Worm (Caenorhabditis elegans): ENCODE data around the gene C45B11.9.

Gene C45B11.9

DNA sequence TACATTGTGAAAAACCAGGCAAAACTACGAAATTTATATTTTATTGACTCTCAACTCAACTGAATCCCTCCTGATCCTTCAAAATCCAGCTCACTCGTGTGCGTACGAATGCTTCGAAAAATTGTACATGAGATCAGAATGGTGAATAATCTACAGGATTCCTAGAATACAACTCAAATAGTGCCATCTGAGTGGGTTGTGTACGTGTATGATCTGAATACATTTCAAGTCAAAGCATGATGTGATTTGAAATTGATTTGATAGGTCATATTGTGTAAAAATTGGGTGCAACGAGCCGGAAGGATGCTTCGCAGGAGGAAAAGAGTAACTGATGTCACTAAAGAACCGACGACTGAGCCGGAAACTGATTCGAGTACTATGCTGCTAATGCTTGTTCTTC is 29.4 kb upstream of the C45B11.9 start:
- TF ChIP-seq isw-1 (GFP tag; IDR thresholded peaks at IDR 0.05) (no peak), tbx-2 (tag; optimal IDR thresholded peaks at IDR 0.05) (no peak), aha-1 (tag; optimal IDR thresholded peaks at IDR 0.05) (no peak), elt-2 (tag; optimal IDR thresholded peaks at IDR 0.05) (no peak), C34B4.2 (tag; optimal IDR thresholded peaks at IDR 0.05) (no peak), lin-35 (GFP tag; optimal IDR thresholded peaks at IDR 0.05) (no peak), hpl-2 (GFP tag; optimal IDR thresholded peaks at IDR 0.05) (no peak), nhr-76 (tag; optimal IDR thresholded peaks at IDR 0.05) (no peak), ztf-11 (tag; optimal IDR thresholded peaks at IDR 0.05) (no peak), nhr-19 (GFP tag; conservative IDR thresholded peaks at IDR 0.05) (no peak), nhr-28 (tag; optimal IDR thresholded peaks at IDR 0.05) (no peak), tlp-1 (tag; optimal IDR thresholded peaks at IDR 0.05) (no peak), sox-4 (tag; optimal IDR thresholded peaks at IDR 0.05) (peak; percentile 54), unc-62 (GFP tag; optimal IDR thresholded peaks at IDR 0.05) (no peak), egl-13 (tag; optimal IDR thresholded peaks at IDR 0.05) (peak; percentile 23), pag-3 (tag; optimal IDR thresholded peaks at IDR 0.05; ENCODE audit: borderline replicate concordance, insufficient read depth) (no peak), ceh-8 (GFP tag; optimal IDR thresholded peaks at IDR 0.05) (no peak), nhr-47 (tag; optimal IDR thresholded peaks at IDR 0.05) (peak; percentile 39), zip-4 (GFP tag; optimal IDR thresholded peaks at IDR 0.05) (no peak), ceh-82 (tag; optimal IDR thresholded peaks at IDR 0.05) (no peak), nhr-11 (tag; optimal IDR thresholded peaks at IDR 0.05) (no peak), swsn-7 (tag; optimal IDR thresholded peaks at IDR 0.05) (no peak), dsc-1 (tag; optimal IDR thresholded peaks at IDR 0.05) (no peak), mab-9 (GFP tag; IDR thresholded peaks at IDR 0.05) (no peak), rnt-1 (tag; optimal IDR thresholded peaks at IDR 0.05) (no peak), efl-3 (GFP tag; optimal IDR thresholded peaks at IDR 0.05) (no peak), lsy-2 (tag; optimal IDR thresholded peaks at IDR 0.05) (no peak), unc-86 (tag; optimal IDR thresholded peaks at IDR 0.05) (no peak), nhr-71 (tag; optimal IDR thresholded peaks at IDR 0.05) (peak; percentile 32), pqm-1 (tag; optimal IDR thresholded peaks at IDR 0.05) (no peak), nhr-85 (tag) (no peak), ets-5 (GFP tag; IDR thresholded peaks at IDR 0.05) (no peak), ceh-63 (GFP tag; optimal IDR thresholded peaks at IDR 0.05) (no peak), lin-14 (GFP tag; optimal IDR thresholded peaks at IDR 0.05) (peak; percentile 4), ceh-88 (GFP tag; IDR thresholded peaks at IDR 0.05) (no peak), fkh-8 (tag; optimal IDR thresholded peaks at IDR 0.05) (peak; percentile 78), pax-3 (tag; optimal IDR thresholded peaks at IDR 0.05) (no peak), hlh-17 (GFP tag; optimal IDR thresholded peaks at IDR 0.05; ENCODE audit: borderline replicate concordance) (no peak), nhr-77 (tag; optimal IDR thresholded peaks at IDR 0.05) (no peak), nhr-20 (tag; optimal IDR thresholded peaks at IDR 0.05) (no peak), vab-15 (tag; optimal IDR thresholded peaks at IDR 0.05) (no peak), snu-23 (GFP tag; optimal IDR thresholded peaks at IDR 0.05) (no peak), ces-1 (GFP tag; optimal IDR thresholded peaks at IDR 0.05) (no peak), fos-1 (tag; optimal IDR thresholded peaks at IDR 0.05) (no peak), irx-1 (tag; optimal IDR thresholded peaks at IDR 0.05) (no peak), fkh-10 (GFP tag; optimal IDR thresholded peaks at IDR 0.05) (no peak), lir-3 (tag; optimal IDR thresholded peaks at IDR 0.05; ENCODE audit: poor library complexity) (no peak)
